Worm (Caenorhabditis elegans) whole organism, midembryonic: ENCODE measurements around the gene M57.2.

Experiments
- flt-1 ChIP-seq: fragments of 200-800 bp; sonication (Bioruptor generic); IDR thresholded peaks from 2 replicates; pipeline ENCODE4 v1.3.6; 2022; ENCODE audit warnings: missing genetic modification characterization, missing compliant biosample characterization
- klf-2 ChIP-seq: fragments of 200-800 bp; sonication (Bioruptor generic); conservative IDR thresholded peaks from 2 replicates; pipeline ENCODE4 v1.3.6; 2022; ENCODE audit warnings: missing genetic modification reagents, missing genetic modification characterization, missing compliant biosample characterization
- ref-1 ChIP-seq: fragments of 200-800 bp; sonication (Bioruptor generic); conservative IDR thresholded peaks from 2 replicates; pipeline ENCODE4 v1.3.6; 2022; ENCODE audit warnings: missing genetic modification reagents, missing genetic modification characterization, missing compliant biosample characterization
- tab-1 ChIP-seq: fragments of 200-800 bp; sonication (Bioruptor generic); IDR thresholded peaks from 2 replicates; pipeline ENCODE4 v1.3.6; 2022; ENCODE audit warnings: missing genetic modification characterization, missing compliant biosample characterization
- ztf-29 ChIP-seq: fragments of 200-800 bp; sonication (Bioruptor generic); IDR thresholded peaks from 2 replicates; pipeline ENCODE4 v1.3.6; 2022; ENCODE audit warnings: missing genetic modification reagents, missing genetic modification characterization, missing compliant biosample characterization

- TF ChIP-seq ztf-29 (GFP tag; lab: Robert Waterston, UW): no peak
- no peak for TF ChIP-seq flt-1 (GFP tag; lab: Robert Waterston, UW)
- no peak for TF ChIP-seq klf-2
- TF ChIP-seq tab-1: no peak
- no peak for TF ChIP-seq ref-1 (GFP tag; lab: Robert Waterston, UW)
These were observed 9.6 kb upstream of the M57.2 start for ce11 chrIV:3517582-3517981.
